Worm (Caenorhabditis elegans) whole organism, early embryonic: ENCODE measurements around the gene degl-2.

Source experiments
- F13C5.2 ChIP-seq: sonication (generic microtip); optimal IDR thresholded peaks from 2 replicates; lab custom pipeline; 2017; ENCODE audit warnings: mild to moderate bottlenecking, missing genetic modification characterization, inconsistent platforms, missing compliant biosample characterization
- tbx-11 ChIP-seq: fragments of 200-800 bp; sonication (Bioruptor generic); IDR thresholded peaks from 2 replicates; pipeline ENCODE4 v1.3.6; 2022; ENCODE audit warnings: missing genetic modification characterization, missing compliant biosample characterization

ce11 chrIV:9659999-9660398 lies 16.7 kb downstream of the degl-2 start:
- TF ChIP-seq F13C5.2 (tag; lab: Kevin White, UChicago) (no peak), tbx-11 (GFP tag; lab: Robert Waterston, UW) (no peak)
